Fruit fly (Drosophila melanogaster) whole organism, embryonic: Measurements from ENCODE around the gene RpS14a.

ENCODE experiments used
- Adf1 ChIP-seq: fragments of 200-800 bp; sonication (Bioruptor generic); IDR thresholded peaks from 2 replicates; pipeline ENCODE4 v1.3.6; 2022; ENCODE audit warnings: missing biosample characterization, missing genetic modification characterization
- Bdp1 ChIP-seq: fragments of 200-800 bp; sonication (Bioruptor generic); optimal IDR thresholded peaks from 3 replicates; lab custom pipeline; 2016; ENCODE audit warnings: missing biosample characterization, missing genetic modification characterization
- C15 ChIP-seq: fragments of 200-800 bp; sonication (Bioruptor generic); IDR thresholded peaks from 3 replicates; pipeline ENCODE4 v1.3.6; 2022; ENCODE audit warnings: missing biosample characterization, missing genetic modification characterization
- CG10321 ChIP-seq: fragments of 200-800 bp; sonication (Bioruptor generic); IDR thresholded peaks from 2 replicates; pipeline ENCODE4 v1.3.6; 2022; ENCODE audit warnings: missing biosample characterization, missing genetic modification characterization
- CG11398 ChIP-seq: fragments of 200-800 bp; sonication (Bioruptor generic); optimal IDR thresholded peaks from 2 replicates; lab custom pipeline; 2016; ENCODE audit warnings: missing biosample characterization, missing genetic modification characterization
- CG12659 ChIP-seq: fragments of 200-800 bp; sonication (Bioruptor generic); optimal IDR thresholded peaks from 3 replicates; lab custom pipeline; 2017; ENCODE audit warnings: mild to moderate bottlenecking, missing biosample characterization, missing genetic modification reagents, missing genetic modification characterization
- CG1602 ChIP-seq: fragments of 200-800 bp; sonication (Bioruptor generic); optimal IDR thresholded peaks from 3 replicates; lab custom pipeline; 2016; ENCODE audit warnings: missing biosample characterization, missing genetic modification characterization
- CG18262 ChIP-seq: fragments of 200-800 bp; optimal IDR thresholded peaks from 3 replicates; lab custom pipeline; 2019; ENCODE audit warnings: missing biosample characterization, mild to moderate bottlenecking, missing genetic modification characterization, moderate library complexity
- CG2129 ChIP-seq: fragments of 200-800 bp; sonication (Bioruptor generic); IDR thresholded peaks from 2 replicates; pipeline ENCODE4 v1.3.6; 2022; ENCODE audit warnings: missing biosample characterization, missing genetic modification characterization; ENCODE audit not compliant: partially characterized antibody
- CG2678 ChIP-seq: fragments of 200-800 bp; sonication (Bioruptor generic); optimal IDR thresholded peaks from 3 replicates; lab custom pipeline; 2019; ENCODE audit warnings: missing biosample characterization, mild to moderate bottlenecking, missing genetic modification characterization, moderate library complexity
- CG3163 ChIP-seq: fragments of 200-800 bp; sonication (Bioruptor generic); optimal IDR thresholded peaks from 3 replicates; lab custom pipeline; 2016; ENCODE audit warnings: missing biosample characterization, missing genetic modification characterization
- CG34376 ChIP-seq: fragments of 200-800 bp; sonication (Bioruptor generic); optimal IDR thresholded peaks from 2 replicates; lab custom pipeline; 2018; ENCODE audit warnings: missing biosample characterization, mild to moderate bottlenecking, missing genetic modification characterization
- CG4820 ChIP-seq: fragments of 200-800 bp; sonication (Bioruptor generic); optimal IDR thresholded peaks from 3 replicates; lab custom pipeline; 2016; ENCODE audit warnings: missing biosample characterization, missing genetic modification characterization
- CG6791 ChIP-seq: fragments of 200-800 bp; sonication (Bioruptor generic); IDR thresholded peaks from 3 replicates; pipeline ENCODE4 v1.3.6; 2022; ENCODE audit warnings: missing biosample characterization, missing genetic modification characterization; ENCODE audit not compliant: partially characterized antibody
- CG8388 ChIP-seq: fragments of 200-800 bp; sonication (Bioruptor generic); optimal IDR thresholded peaks from 2 replicates; lab custom pipeline; 2019; ENCODE audit warnings: missing biosample characterization, mild to moderate bottlenecking, missing genetic modification characterization, moderate library complexity
- CG8478 ChIP-seq: fragments of >200 bp; optimal IDR thresholded peaks from 2 replicates; lab custom pipeline; 2018
- CG9727 ChIP-seq: fragments of 200-800 bp; sonication (Bioruptor generic); optimal IDR thresholded peaks from 3 replicates; lab custom pipeline; 2017; ENCODE audit warnings: missing biosample characterization, mild to moderate bottlenecking, missing genetic modification characterization
- Dll ChIP-seq: fragments of 200-800 bp; sonication (Bioruptor generic); IDR thresholded peaks from 4 replicates; pipeline ENCODE4 v1.3.6; 2022; ENCODE audit warnings: missing biosample characterization, missing genetic modification characterization; ENCODE audit not compliant: partially characterized antibody
- Doc2 ChIP-seq: fragments of 200-800 bp; sonication (Bioruptor generic); IDR thresholded peaks from 2 replicates; pipeline ENCODE4 v1.3.6; 2022; ENCODE audit warnings: missing biosample characterization, missing genetic modification characterization
- Mad ChIP-seq: fragments of 200-800 bp; sonication (Bioruptor generic); optimal IDR thresholded peaks from 2 replicates; lab custom pipeline; 2016; ENCODE audit warnings: missing biosample characterization, missing genetic modification characterization
- NC2β ChIP-seq: fragments of 200-800 bp; sonication (Bioruptor generic); optimal IDR thresholded peaks from 2 replicates; lab custom pipeline; 2016; ENCODE audit warnings: missing biosample characterization, missing genetic modification characterization
- Neu2 ChIP-seq: fragments of 200-800 bp; sonication (Bioruptor generic); optimal IDR thresholded peaks from 3 replicates; lab custom pipeline; 2016; ENCODE audit warnings: missing biosample characterization, missing genetic modification characterization, borderline replicate concordance
- Six4 ChIP-seq: fragments of 200-800 bp; sonication (Bioruptor generic); optimal IDR thresholded peaks from 2 replicates; lab custom pipeline; 2016; ENCODE audit warnings: missing biosample characterization, missing genetic modification characterization
- Spps ChIP-seq: fragments of 200-800 bp; sonication (Bioruptor generic); optimal IDR thresholded peaks from 2 replicates; lab custom pipeline; 2018; ENCODE audit warnings: missing biosample characterization, mild to moderate bottlenecking, missing genetic modification characterization
- TFAM ChIP-seq: fragments of 200-800 bp; sonication (Bioruptor generic); optimal IDR thresholded peaks from 2 replicates; lab custom pipeline; 2017; ENCODE audit warnings: missing biosample characterization, missing genetic modification characterization, inconsistent platforms
- Tbp ChIP-seq: fragments of >200 bp; optimal IDR thresholded peaks from 2 replicates; lab custom pipeline; 2018; ENCODE audit warnings: missing biosample characterization, missing genetic modification characterization
- ap ChIP-seq: fragments of 200-800 bp; sonication (Bioruptor generic); IDR thresholded peaks from 2 replicates; pipeline ENCODE4 v1.3.6; 2022; ENCODE audit warnings: missing biosample characterization, missing genetic modification characterization
- az2 ChIP-seq: fragments of 200-800 bp; sonication (Bioruptor generic); optimal IDR thresholded peaks from 3 replicates; lab custom pipeline; 2016; ENCODE audit warnings: missing biosample characterization, missing genetic modification characterization
- cad ChIP-seq: fragments of >200 bp; optimal IDR thresholded peaks from 2 replicates; lab custom pipeline; 2017; ENCODE audit warnings: missing biosample characterization, missing genetic modification characterization
- ci ChIP-seq: fragments of 200-800 bp; sonication (Bioruptor generic); IDR thresholded peaks from 3 replicates; pipeline ENCODE4 v1.3.6; 2022; ENCODE audit warnings: missing biosample characterization, missing genetic modification characterization
- crc ChIP-seq: fragments of 200-800 bp; sonication (Bioruptor generic); optimal IDR thresholded peaks from 2 replicates; lab custom pipeline; 2016; ENCODE audit warnings: missing biosample characterization, missing genetic modification characterization
- croc ChIP-seq: fragments of 200-800 bp; sonication (Bioruptor generic); conservative IDR thresholded peaks from 3 replicates; pipeline ENCODE4 v1.3.6; 2022; ENCODE audit warnings: missing biosample characterization, missing genetic modification characterization
- da ChIP-seq: fragments of 200-800 bp; sonication (Bioruptor generic); optimal IDR thresholded peaks from 2 replicates; lab custom pipeline; 2016; ENCODE audit warnings: missing biosample characterization, missing genetic modification characterization
- dmrt99B ChIP-seq: fragments of 200-800 bp; sonication (Bioruptor generic); optimal IDR thresholded peaks from 2 replicates; lab custom pipeline; 2018; ENCODE audit warnings: missing biosample characterization, mild to moderate bottlenecking, missing genetic modification characterization, moderate library complexity
- esg ChIP-seq: fragments of 200-800 bp; sonication (Bioruptor generic); conservative IDR thresholded peaks from 2 replicates; pipeline ENCODE4 v1.3.6; 2022; ENCODE audit warnings: missing biosample characterization, missing genetic modification characterization
- ewg ChIP-seq: fragments of 200-800 bp; sonication (Bioruptor generic); optimal IDR thresholded peaks from 3 replicates; lab custom pipeline; 2017; ENCODE audit warnings: mild to moderate bottlenecking, missing biosample characterization, missing genetic modification reagents, missing genetic modification characterization
- fd102C ChIP-seq: fragments of 200-800 bp; sonication (Bioruptor generic); optimal IDR thresholded peaks from 2 replicates; lab custom pipeline; 2018; ENCODE audit warnings: missing biosample characterization, mild to moderate bottlenecking, missing genetic modification characterization, moderate library complexity
- gt ChIP-seq: fragments of 200-800 bp; sonication (Bioruptor generic); IDR thresholded peaks from 2 replicates; pipeline ENCODE4 v1.3.6; 2022; ENCODE audit warnings: missing biosample characterization, missing genetic modification characterization
- maf-S ChIP-seq: fragments of 200-800 bp; sonication (Bioruptor generic); optimal IDR thresholded peaks from 2 replicates; lab custom pipeline; 2016; ENCODE audit warnings: missing biosample characterization, missing genetic modification characterization
- mam ChIP-seq: fragments of 200-800 bp; sonication (Bioruptor generic); optimal IDR thresholded peaks from 3 replicates; lab custom pipeline; 2016; ENCODE audit warnings: missing biosample characterization, missing genetic modification characterization
- peb ChIP-seq: fragments of 200-800 bp; sonication (Bioruptor generic); IDR thresholded peaks from 2 replicates; pipeline ENCODE4 v1.3.6; 2022; ENCODE audit warnings: missing biosample characterization, missing genetic modification characterization
- pfk ChIP-seq: fragments of 200-800 bp; sonication (Bioruptor generic); optimal IDR thresholded peaks from 2 replicates; lab custom pipeline; 2018; ENCODE audit warnings: missing biosample characterization, mild to moderate bottlenecking, missing genetic modification characterization, moderate library complexity
- pho ChIP-seq: fragments of 200-800 bp; sonication (Bioruptor generic); optimal IDR thresholded peaks from 2 replicates; lab custom pipeline; 2016; ENCODE audit warnings: missing biosample characterization, missing genetic modification characterization
- pum ChIP-seq: fragments of 200-800 bp; sonication (Bioruptor generic); optimal IDR thresholded peaks from 2 replicates; lab custom pipeline; 2016; ENCODE audit warnings: missing biosample characterization, missing genetic modification characterization
- run ChIP-seq: fragments of 200-800 bp; sonication (Bioruptor generic); optimal IDR thresholded peaks from 3 replicates; lab custom pipeline; 2018; ENCODE audit warnings: missing biosample characterization, mild to moderate bottlenecking, missing genetic modification characterization
- schlank ChIP-seq: fragments of 200-800 bp; sonication (Bioruptor generic); optimal IDR thresholded peaks from 2 replicates; lab custom pipeline; 2018; ENCODE audit warnings: missing biosample characterization, mild to moderate bottlenecking, missing genetic modification characterization
- sima ChIP-seq: fragments of 200-800 bp; sonication (Bioruptor generic); optimal IDR thresholded peaks from 2 replicates; lab custom pipeline; 2016; ENCODE audit warnings: missing biosample characterization, missing genetic modification characterization
- slbo ChIP-seq: fragments of 200-800 bp; sonication (Bioruptor generic); IDR thresholded peaks from 2 replicates; pipeline ENCODE4 v1.3.6; 2022; ENCODE audit warnings: missing biosample characterization, missing genetic modification characterization
- sqz ChIP-seq: fragments of 200-800 bp; sonication (Bioruptor generic); optimal IDR thresholded peaks from 3 replicates; lab custom pipeline; 2018; ENCODE audit warnings: missing biosample characterization, mild to moderate bottlenecking, missing genetic modification characterization
- tio ChIP-seq: fragments of 200-800 bp; sonication (Bioruptor generic); optimal IDR thresholded peaks from 2 replicates; lab custom pipeline; 2017; ENCODE audit warnings: missing biosample characterization, missing genetic modification characterization, inconsistent platforms
- usp ChIP-seq: fragments of >200 bp; optimal IDR thresholded peaks from 2 replicates; lab custom pipeline; 2017; ENCODE audit warnings: missing biosample characterization, missing genetic modification characterization

Gene RpS14a

DNA sequence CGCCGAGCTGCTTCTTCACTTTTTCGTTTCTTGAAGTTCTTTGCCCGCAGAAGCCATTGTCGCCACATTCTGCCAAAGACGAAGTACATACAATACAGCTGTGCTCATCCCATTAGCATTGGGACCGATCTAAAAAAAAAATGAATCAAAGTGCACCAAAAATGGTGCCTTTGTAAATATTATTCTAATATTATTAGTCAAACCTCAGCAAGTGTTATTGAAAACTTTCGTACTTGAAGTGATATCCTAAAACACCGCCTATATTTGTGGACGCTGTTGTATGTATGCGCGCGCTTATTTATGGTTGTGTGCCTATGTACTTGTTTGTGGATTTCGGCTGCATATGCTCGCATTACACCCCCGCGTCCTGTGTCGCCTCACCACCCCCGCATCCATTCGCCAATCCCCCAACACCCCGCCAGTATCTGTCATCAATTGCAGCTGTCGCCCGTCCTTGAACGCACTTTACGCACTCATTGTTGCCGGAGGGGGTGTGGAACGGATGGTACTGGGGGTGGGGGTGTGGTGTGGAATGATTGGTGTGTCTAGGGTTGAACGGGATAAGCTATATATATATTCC lies 38.9 kb downstream of the RpS14a start (continued):
- no peak for TF ChIP-seq CG2129 (GFP tag; lab: Robert Waterston, UW)
- no peak for TF ChIP-seq Neu2
- peak; percentile 86 for TF ChIP-seq CG9727 (GFP tag; lab: Kevin White, UChicago)
- TF ChIP-seq C15 (GFP tag; lab: Robert Waterston, UW), result peak; percentile 69; the same call in 2 of the 3 replicates
- TF ChIP-seq CG10321, result peak; percentile 49; the same call in 1 of the 2 replicates
- no peak for TF ChIP-seq Tbp (GFP tag; lab: Kevin White, UChicago)
- TF ChIP-seq Bdp1 (GFP tag; lab: Kevin White, UChicago), result peak; percentile 65
- TF ChIP-seq fd102C (GFP tag; lab: Kevin White, UChicago), result peak; percentile 28
- peak; percentile 95 for TF ChIP-seq ci (GFP tag; lab: Robert Waterston, UW)
- TF ChIP-seq TFAM (GFP tag; lab: Kevin White, UChicago), result peak; percentile 51
- peak; percentile 84 for TF ChIP-seq sqz (GFP tag; lab: Kevin White, UChicago)
- TF ChIP-seq cad (GFP tag; lab: Kevin White, UChicago), result no peak
- TF ChIP-seq CG3163 (GFP tag; lab: Kevin White, UChicago), result peak; percentile 14
- peak; percentile 58 for TF ChIP-seq gt (GFP tag; lab: Robert Waterston, UW)
- peak; percentile 58 for TF ChIP-seq mam
- TF ChIP-seq Mad (GFP tag; lab: Kevin White, UChicago), result peak; percentile 68
- peak; percentile 82 for TF ChIP-seq CG12659 (GFP tag; lab: Kevin White, UChicago)
- TF ChIP-seq CG34376 (GFP tag; lab: Kevin White, UChicago), result peak; percentile 55
- TF ChIP-seq ap (GFP tag; lab: Robert Waterston, UW), result peak; percentile 85
- peak; percentile 89 for TF ChIP-seq CG8388 (GFP tag; lab: Kevin White, UChicago)
- TF ChIP-seq esg (GFP tag; lab: Robert Waterston, UW), result peak; percentile 84
- peak; percentile 87 for TF ChIP-seq ewg
- TF ChIP-seq sima (GFP tag; lab: Kevin White, UChicago), result peak; percentile 13
- no peak for TF ChIP-seq Dll (GFP tag; lab: Robert Waterston, UW)
- 0 out of 2 replicates have a peak, but pooled peaks have one; percentile 43 for TF ChIP-seq Doc2 (GFP tag; lab: Robert Waterston, UW)
- TF ChIP-seq crc (GFP tag; lab: Kevin White, UChicago), result no peak
- peak; percentile 87 for TF ChIP-seq CG4820 (GFP tag; lab: Kevin White, UChicago)
- TF ChIP-seq slbo (GFP tag; lab: Robert Waterston, UW), result peak; percentile 80
- no peak for TF ChIP-seq pfk (GFP tag; lab: Kevin White, UChicago)
- TF ChIP-seq pum (GFP tag; lab: Kevin White, UChicago), result peak; percentile 59
- no peak for TF ChIP-seq usp (GFP tag; lab: Kevin White, UChicago)
- peak; percentile 65 for TF ChIP-seq schlank
- peak; percentile 84 for TF ChIP-seq croc (GFP tag; lab: Robert Waterston, UW)
- peak; percentile 82 for TF ChIP-seq CG1602 (GFP tag; lab: Kevin White, UChicago)
- peak; percentile 75 for TF ChIP-seq peb (GFP tag; lab: Robert Waterston, UW)
- peak; percentile 67 for TF ChIP-seq Six4 (GFP tag; lab: Kevin White, UChicago)
- TF ChIP-seq CG11398, result peak; percentile 21
- TF ChIP-seq NC2β (GFP tag; lab: Kevin White, UChicago), result peak; percentile 68
- TF ChIP-seq maf-S (GFP tag; lab: Kevin White, UChicago), result peak; percentile 33
- no peak for TF ChIP-seq CG6791 (GFP tag; lab: Robert Waterston, UW)
- TF ChIP-seq da, result no peak
- TF ChIP-seq az2 (GFP tag; lab: Kevin White, UChicago), result peak; percentile 87
- no peak; the same call in 1 of the 2 replicates for TF ChIP-seq Adf1 (GFP tag; lab: Robert Waterston, UW)
- peak; percentile 92 for TF ChIP-seq dmrt99B (tag; lab: Kevin White, UChicago)
- TF ChIP-seq tio (GFP tag; lab: Kevin White, UChicago), result peak; percentile 80
- TF ChIP-seq pho (GFP tag; lab: Kevin White, UChicago), result no peak
- TF ChIP-seq CG8478 (lab: Kevin White, UChicago), result no peak
- peak; percentile 90 for TF ChIP-seq CG2678 (tag; lab: Kevin White, UChicago)
- TF ChIP-seq Spps, result peak; percentile 73
- TF ChIP-seq run (tag; lab: Kevin White, UChicago), result peak; percentile 77
- TF ChIP-seq CG18262, result peak; percentile 88
